Fruit fly (Drosophila melanogaster) whole organism, embryonic: ENCODE results near the gene CG11670.
A peak's percentile ranks its signal among the peaks of the same experiment; 100 is the strongest.

ENCODE experiments used
- Ada2b ChIP-seq: fragments of 200-800 bp; sonication (Bioruptor generic); IDR thresholded peaks from 2 replicates; pipeline ENCODE4 v1.3.6; 2022; ENCODE audit warnings: missing biosample characterization, missing genetic modification characterization
- Aef1 ChIP-seq: fragments of 200-800 bp; sonication (Bioruptor generic); IDR thresholded peaks from 3 replicates; pipeline ENCODE4 v1.3.6; 2022; ENCODE audit warnings: missing biosample characterization, missing genetic modification characterization
- Atf-2 ChIP-seq: fragments of 200-800 bp; sonication (Bioruptor generic); optimal IDR thresholded peaks from 2 replicates; lab custom pipeline; 2016; ENCODE audit warnings: missing biosample characterization, missing genetic modification characterization
- Atf3 ChIP-seq: fragments of 200-800 bp; sonication (Bioruptor generic); optimal IDR thresholded peaks from 3 replicates; lab custom pipeline; 2016; ENCODE audit warnings: missing biosample characterization, missing genetic modification characterization
- CG10274 ChIP-seq: fragments of 200-800 bp; sonication (Bioruptor generic); optimal IDR thresholded peaks from 3 replicates; lab custom pipeline; 2017; ENCODE audit warnings: missing biosample characterization, mild to moderate bottlenecking, missing genetic modification characterization
- CG10565 ChIP-seq: fragments of 200-800 bp; sonication (Bioruptor generic); optimal IDR thresholded peaks from 3 replicates; lab custom pipeline; 2016; ENCODE audit warnings: missing biosample characterization, mild to moderate bottlenecking, missing genetic modification characterization
- CG11456 ChIP-seq: fragments of 200-800 bp; sonication (Bioruptor generic); IDR thresholded peaks from 3 replicates; pipeline ENCODE4 v1.3.6; 2022; ENCODE audit warnings: missing biosample characterization, missing genetic modification characterization
- CG13894 ChIP-seq: fragments of 200-800 bp; sonication (Bioruptor generic); optimal IDR thresholded peaks from 3 replicates; lab custom pipeline; 2018; ENCODE audit warnings: missing biosample characterization, mild to moderate bottlenecking, missing genetic modification characterization, moderate library complexity
- CG14441 ChIP-seq: fragments of 200-800 bp; sonication (Bioruptor generic); IDR thresholded peaks from 2 replicates; pipeline ENCODE4 v1.3.6; 2022; ENCODE audit warnings: missing biosample characterization, missing genetic modification characterization
- CG14860 ChIP-seq: fragments of 200-800 bp; sonication (Bioruptor generic); IDR thresholded peaks from 3 replicates; pipeline ENCODE4 v1.3.6; 2022; ENCODE audit warnings: missing biosample characterization, missing genetic modification characterization; ENCODE audit not compliant: partially characterized antibody
- CG17186 ChIP-seq: fragments of 200-800 bp; sonication (Bioruptor generic); optimal IDR thresholded peaks from 3 replicates; lab custom pipeline; 2017; ENCODE audit warnings: missing biosample characterization, missing genetic modification reagents, missing genetic modification characterization
- CG3995 ChIP-seq: fragments of 200-800 bp; sonication (Bioruptor generic); optimal IDR thresholded peaks from 3 replicates; lab custom pipeline; 2016; ENCODE audit warnings: missing biosample characterization, missing genetic modification characterization
- CG4328 ChIP-seq: fragments of 200-800 bp; sonication (Bioruptor generic); optimal IDR thresholded peaks from 3 replicates; lab custom pipeline; 2017; ENCODE audit warnings: missing biosample characterization, missing genetic modification reagents, missing genetic modification characterization
- CG4360 ChIP-seq: fragments of 200-800 bp; sonication (Bioruptor generic); IDR thresholded peaks from 2 replicates; pipeline ENCODE4 v1.3.6; 2022; ENCODE audit warnings: missing biosample characterization, missing genetic modification characterization
- CG4404 ChIP-seq: fragments of 200-800 bp; sonication (Bioruptor generic); IDR thresholded peaks from 2 replicates; pipeline ENCODE4 v1.3.6; 2022; ENCODE audit warnings: missing biosample characterization, missing genetic modification characterization
- CG4424 ChIP-seq: fragments of 200-800 bp; sonication (Bioruptor generic); optimal IDR thresholded peaks from 3 replicates; lab custom pipeline; 2016; ENCODE audit warnings: missing biosample characterization, missing genetic modification characterization
- CG5953 ChIP-seq: fragments of 200-800 bp; sonication (Bioruptor generic); IDR thresholded peaks from 2 replicates; pipeline ENCODE4 v1.3.6; 2022; ENCODE audit warnings: missing biosample characterization, missing genetic modification characterization
- CG6689 ChIP-seq: fragments of 200-800 bp; sonication (Bioruptor generic); IDR thresholded peaks from 2 replicates; pipeline ENCODE4 v1.3.6; 2022; ENCODE audit warnings: missing biosample characterization, missing genetic modification characterization
- CG7839 ChIP-seq: fragments of 200-800 bp; sonication (Bioruptor generic); optimal IDR thresholded peaks from 3 replicates; lab custom pipeline; 2018; ENCODE audit warnings: missing biosample characterization, mild to moderate bottlenecking, missing genetic modification characterization, moderate library complexity
- CG8944 ChIP-seq: fragments of 200-800 bp; sonication (Bioruptor generic); optimal IDR thresholded peaks from 3 replicates; lab custom pipeline; 2016; ENCODE audit warnings: missing biosample characterization, missing genetic modification characterization
- CG9932 ChIP-seq: fragments of 200-800 bp; sonication (Bioruptor generic); IDR thresholded peaks from 2 replicates; pipeline ENCODE4 v1.3.6; 2022; ENCODE audit warnings: missing biosample characterization, missing genetic modification characterization
- Dbx ChIP-seq: fragments of 200-800 bp; sonication (Bioruptor generic); IDR thresholded peaks from 3 replicates; pipeline ENCODE4 v1.3.6; 2022; ENCODE audit warnings: missing biosample characterization, missing genetic modification characterization
- Doc2 ChIP-seq: fragments of 200-800 bp; sonication (Bioruptor generic); IDR thresholded peaks from 2 replicates; pipeline ENCODE4 v1.3.6; 2022; ENCODE audit warnings: missing biosample characterization, missing genetic modification characterization
- Gug ChIP-seq: fragments of 200-800 bp; sonication (Bioruptor generic); IDR thresholded peaks from 4 replicates; pipeline ENCODE4 v1.3.6; 2022; ENCODE audit warnings: missing biosample characterization, missing genetic modification characterization
- HLH4C ChIP-seq: fragments of 200-800 bp; sonication (Bioruptor generic); IDR thresholded peaks from 3 replicates; pipeline ENCODE4 v1.3.6; 2022; ENCODE audit warnings: missing biosample characterization, missing genetic modification characterization; ENCODE audit not compliant: partially characterized antibody
- Med ChIP-seq: fragments of 200-800 bp; sonication (Bioruptor generic); peaks from one replicate; lab custom pipeline; 2016; ENCODE audit warnings: missing biosample characterization, missing genetic modification characterization, mild to moderate bottlenecking, inconsistent platforms, moderate library complexity
- Optix ChIP-seq: fragments of 200-800 bp; sonication (Bioruptor generic); IDR thresholded peaks from 3 replicates; pipeline ENCODE4 v1.3.6; 2022; ENCODE audit warnings: missing biosample characterization, missing genetic modification characterization
- Poxn ChIP-seq: fragments of 200-800 bp; sonication (Bioruptor generic); IDR thresholded peaks from 2 replicates; pipeline ENCODE4 v1.3.6; 2022; ENCODE audit warnings: missing biosample characterization, missing genetic modification characterization
- Ptx1 ChIP-seq: fragments of 200-800 bp; sonication (Bioruptor generic); IDR thresholded peaks from 2 replicates; pipeline ENCODE4 v1.3.6; 2022; ENCODE audit warnings: missing biosample characterization, missing genetic modification characterization
- Rfx ChIP-seq: fragments of 200-800 bp; sonication (Bioruptor generic); IDR thresholded peaks from 2 replicates; pipeline ENCODE4 v1.3.6; 2022; ENCODE audit warnings: missing biosample characterization, missing genetic modification characterization
- Sry-β ChIP-seq: fragments of 200-800 bp; sonication (Bioruptor generic); optimal IDR thresholded peaks from 2 replicates; lab custom pipeline; 2018; ENCODE audit warnings: missing biosample characterization, mild to moderate bottlenecking, missing genetic modification characterization, moderate library complexity
- Xbp1 ChIP-seq: fragments of 200-800 bp; sonication (Bioruptor generic); optimal IDR thresholded peaks from 3 replicates; lab custom pipeline; 2016; ENCODE audit warnings: missing biosample characterization, mild to moderate bottlenecking, missing genetic modification characterization
- chinmo ChIP-seq: fragments of 200-800 bp; sonication (Bioruptor generic); IDR thresholded peaks from 4 replicates; pipeline ENCODE4 v1.3.6; 2022; ENCODE audit warnings: missing biosample characterization, missing genetic modification characterization; ENCODE audit not compliant: partially characterized antibody
- dysf ChIP-seq: fragments of 200-800 bp; sonication (Bioruptor generic); IDR thresholded peaks from 3 replicates; pipeline ENCODE4 v1.3.6; 2022; ENCODE audit warnings: missing biosample characterization, missing genetic modification characterization
- fru ChIP-seq: fragments of >200 bp; optimal IDR thresholded peaks from 2 replicates; lab custom pipeline; 2017
- grau ChIP-seq: fragments of 200-800 bp; optimal IDR thresholded peaks from 3 replicates; lab custom pipeline; 2019; ENCODE audit warnings: missing biosample characterization, mild to moderate bottlenecking, missing genetic modification characterization, moderate library complexity
- h ChIP-seq: fragments of >200 bp; optimal IDR thresholded peaks from 2 replicates; lab custom pipeline; 2017
- jigr1 ChIP-seq: fragments of 200-800 bp; sonication (Bioruptor generic); IDR thresholded peaks from 3 replicates; pipeline ENCODE4 v1.3.6; 2022; ENCODE audit warnings: missing biosample characterization, missing genetic modification characterization
- lmd ChIP-seq: fragments of 200-800 bp; sonication (Bioruptor generic); IDR thresholded peaks from 2 replicates; pipeline ENCODE4 v1.3.6; 2022; ENCODE audit warnings: missing biosample characterization, missing genetic modification characterization
- nom ChIP-seq: fragments of 200-800 bp; sonication (Bioruptor generic); optimal IDR thresholded peaks from 2 replicates; lab custom pipeline; 2017; ENCODE audit warnings: missing biosample characterization, missing genetic modification characterization, mild to moderate bottlenecking, moderate library complexity, missing genetic modification reagents
- psq ChIP-seq: fragments of 200-800 bp; sonication (Bioruptor generic); optimal IDR thresholded peaks from 2 replicates; lab custom pipeline; 2017; ENCODE audit warnings: missing biosample characterization, missing genetic modification characterization
- row ChIP-seq: fragments of 200-800 bp; sonication (Bioruptor generic); IDR thresholded peaks from 3 replicates; pipeline ENCODE4 v1.3.6; 2022; ENCODE audit warnings: missing biosample characterization, missing genetic modification characterization
- sens ChIP-seq: fragments of 200-800 bp; sonication (Bioruptor generic); peaks from one replicate; lab custom pipeline; 2016; ENCODE audit warnings: missing biosample characterization, missing genetic modification characterization
- ssp ChIP-seq: fragments of 200-800 bp; sonication (Bioruptor generic); IDR thresholded peaks from 2 replicates; pipeline ENCODE4 v1.3.6; 2022; ENCODE audit warnings: missing biosample characterization, missing genetic modification characterization
- twi ChIP-seq: fragments of 200-800 bp; optimal IDR thresholded peaks from 2 replicates; lab custom pipeline; 2019; ENCODE audit warnings: missing biosample characterization, mild to moderate bottlenecking, missing genetic modification characterization, moderate library complexity
- tx ChIP-seq: fragments of 200-800 bp; sonication (Bioruptor generic); optimal IDR thresholded peaks from 2 replicates; lab custom pipeline; 2016; ENCODE audit warnings: missing biosample characterization, missing genetic modification characterization
- vvl ChIP-seq: fragments of 200-800 bp; sonication (Bioruptor generic); IDR thresholded peaks from 2 replicates; pipeline ENCODE4 v1.3.6; 2022; ENCODE audit warnings: missing biosample characterization, missing genetic modification characterization
- zfh2 ChIP-seq: fragments of 200-800 bp; sonication (Bioruptor generic); optimal IDR thresholded peaks from 2 replicates; lab custom pipeline; 2016; ENCODE audit warnings: missing biosample characterization, missing genetic modification characterization

Gene CG11670

DNA sequence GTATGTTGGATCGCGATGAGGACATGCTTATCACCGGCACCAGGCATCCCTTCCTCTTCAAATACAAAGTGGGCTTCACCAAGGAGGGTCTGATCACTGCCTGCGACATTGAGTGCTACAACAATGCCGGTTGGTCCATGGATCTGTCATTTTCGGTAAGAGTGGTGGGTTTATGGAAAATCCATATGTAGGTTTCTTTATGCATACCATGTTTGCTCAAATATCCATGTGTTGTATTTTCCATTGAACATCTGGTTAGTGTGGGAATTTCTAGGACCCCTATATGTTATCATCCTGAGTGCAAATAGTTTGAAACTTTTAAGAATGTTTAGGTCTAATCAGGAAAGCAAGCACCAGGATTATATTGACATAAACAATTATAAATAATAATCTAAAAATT lies 5.8 kb upstream of the CG11670 start:
- TF ChIP-seq fru (no peak), twi (tag; lab: Kevin White, UChicago) (peak; percentile 94), CG10274 (GFP tag; lab: Kevin White, UChicago) (no peak)

- TF ChIP-seq CG14860 (GFP tag; lab: Robert Waterston, UW): no peak
- no peak for TF ChIP-seq CG4424 (GFP tag; lab: Kevin White, UChicago)
- no peak for TF ChIP-seq chinmo (GFP tag; lab: Robert Waterston, UW)
- TF ChIP-seq CG8944 (GFP tag; lab: Kevin White, UChicago): no peak
- no peak for TF ChIP-seq Dbx (GFP tag; lab: Robert Waterston, UW)
- no peak for TF ChIP-seq Sry-β (GFP tag; lab: Kevin White, UChicago)
- TF ChIP-seq h: no peak
- TF ChIP-seq tx (GFP tag; lab: Kevin White, UChicago): no peak
- TF ChIP-seq CG4328 (GFP tag; lab: Kevin White, UChicago): no peak
- TF ChIP-seq Poxn (GFP tag; lab: Robert Waterston, UW): no peak
- TF ChIP-seq CG7839 (tag; lab: Kevin White, UChicago): no peak
- TF ChIP-seq Atf3 (GFP tag; lab: Kevin White, UChicago): no peak
- no peak for TF ChIP-seq CG13894 (tag; lab: Kevin White, UChicago)
- no peak for TF ChIP-seq CG11456 (GFP tag; lab: Robert Waterston, UW)
- no peak for TF ChIP-seq CG9932 (GFP tag; lab: Robert Waterston, UW)
- no peak for TF ChIP-seq Rfx (GFP tag; lab: Robert Waterston, UW)
Observed at dm6 chr3R:13038075-13038474, 3.8 kb upstream of the CG11670 start, which contains the start of gene CG11668. Gene CG11668 (plus strand): TSS chr3R:13038375.

DNA sequence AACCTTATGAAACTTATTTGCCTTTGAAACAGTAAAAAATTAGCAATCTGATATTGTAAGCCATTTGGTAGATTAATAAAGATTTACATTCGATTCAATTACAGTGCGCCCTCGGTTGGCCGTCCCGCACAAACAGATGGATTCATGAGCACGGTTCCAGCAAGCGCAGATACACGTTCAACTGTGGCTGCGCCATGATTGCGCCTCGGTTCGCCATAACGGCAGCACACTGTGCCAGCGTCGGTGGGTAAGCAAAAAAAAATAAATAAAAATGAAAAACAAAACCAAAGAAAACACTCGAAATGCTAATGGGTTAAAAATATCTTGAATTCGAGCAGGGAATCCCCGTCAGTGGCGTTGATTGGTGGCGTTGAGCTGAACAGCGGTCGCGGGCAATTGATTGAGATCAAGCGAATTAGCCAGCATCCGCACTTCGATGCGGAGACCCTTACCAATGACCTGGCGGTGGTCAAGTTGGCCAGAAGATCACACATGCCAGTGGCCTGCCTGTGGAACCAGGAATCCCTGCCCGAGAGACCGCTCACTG lies 2.7 kb upstream of the CG11670 start:
- TF ChIP-seq Doc2 (no peak), lmd (GFP tag; lab: Robert Waterston, UW) (peak; percentile 36; the same call in 1 of the 2 replicates), dysf (GFP tag; lab: Robert Waterston, UW) (no peak), CG6689 (0 out of 2 replicates have a peak, but pooled peaks have one; percentile 14), CG11456 (GFP tag; lab: Robert Waterston, UW) (peak; percentile 29; the same call in 1 of the 3 replicates), Atf-2 (GFP tag; lab: Kevin White, UChicago) (no peak), CG14441 (GFP tag; lab: Robert Waterston, UW) (0 out of 2 replicates have a peak, but pooled peaks have one; percentile 22), CG10565 (no peak), Ada2b (GFP tag; lab: Robert Waterston, UW) (no peak), Optix (GFP tag; lab: Robert Waterston, UW) (0 out of 3 replicates have a peak, but pooled peaks have one; percentile 10), sens (GFP tag; lab: Kevin White, UChicago) (peak; percentile 61), grau (tag; lab: Kevin White, UChicago) (peak; percentile 55), vvl (GFP tag; lab: Robert Waterston, UW) (peak; percentile 57; the same call in 1 of the 2 replicates), Ptx1 (GFP tag; lab: Robert Waterston, UW) (peak; percentile 37; the same call in 1 of the 2 replicates), CG4360 (GFP tag; lab: Robert Waterston, UW) (no peak), row (GFP tag; lab: Robert Waterston, UW) (peak; percentile 63; the same call in 2 of the 3 replicates), ssp (GFP tag; lab: Robert Waterston, UW) (no peak), CG8944 (GFP tag; lab: Kevin White, UChicago) (no peak), jigr1 (GFP tag; lab: Robert Waterston, UW) (no peak), psq (no peak), CG3995 (GFP tag; lab: Kevin White, UChicago) (no peak), Xbp1 (GFP tag; lab: Kevin White, UChicago) (no peak), CG4424 (GFP tag; lab: Kevin White, UChicago) (no peak), Med (GFP tag; lab: Kevin White, UChicago) (peak; percentile 65), zfh2 (GFP tag; lab: Kevin White, UChicago) (peak; percentile 10), HLH4C (GFP tag; lab: Robert Waterston, UW) (no peak), Aef1 (GFP tag; lab: Robert Waterston, UW) (peak; percentile 40; the same call in 1 of the 3 replicates), CG9932 (GFP tag; lab: Robert Waterston, UW) (peak; percentile 47), CG4404 (no peak), CG5953 (GFP tag; lab: Robert Waterston, UW) (0 out of 2 replicates have a peak, but pooled peaks have one; percentile 5), Gug (GFP tag; lab: Robert Waterston, UW) (peak; percentile 53; the same call in 3 of the 4 replicates), Rfx (GFP tag; lab: Robert Waterston, UW) (peak; percentile 54; the same call in 1 of the 2 replicates), CG17186 (GFP tag; lab: Kevin White, UChicago) (no peak), nom (no peak)
